Worm (Caenorhabditis elegans) whole organism, early embryonic: ENCODE measurements around the gene epg-6.

ENCODE experiments used
- B0310.2 ChIP-seq: sonication (generic microtip); optimal IDR thresholded peaks from 2 replicates; lab custom pipeline; 2016; ENCODE audit warnings: mild to moderate bottlenecking, missing genetic modification characterization, missing compliant biosample characterization
- F13C5.2 ChIP-seq: sonication (generic microtip); optimal IDR thresholded peaks from 2 replicates; lab custom pipeline; 2017; ENCODE audit warnings: mild to moderate bottlenecking, missing genetic modification characterization, inconsistent platforms, missing compliant biosample characterization
- ama-1 ChIP-seq: fragments of 150-350 bp; optimal IDR thresholded peaks from 2 replicates; lab custom pipeline; 2014
- ceh-13 ChIP-seq: fragments of 200-800 bp; sonication (Bioruptor generic); optimal IDR thresholded peaks from 2 replicates; lab custom pipeline; 2018; ENCODE audit warnings: mild to moderate bottlenecking, missing genetic modification characterization, missing compliant biosample characterization
- flt-1 ChIP-seq: fragments of 200-800 bp; sonication (Bioruptor generic); IDR thresholded peaks from 2 replicates; pipeline ENCODE4 v1.3.6; 2022; ENCODE audit warnings: missing genetic modification characterization, missing compliant biosample characterization
- hmg-4 ChIP-seq: fragments of 200-800 bp; sonication (Bioruptor generic); optimal IDR thresholded peaks from 2 replicates; lab custom pipeline; 2018; ENCODE audit warnings: mild to moderate bottlenecking, missing genetic modification characterization, missing compliant biosample characterization
- scrt-1 ChIP-seq: fragments of 200-800 bp; sonication (Bioruptor generic); IDR thresholded peaks from 2 replicates; pipeline ENCODE4 v1.3.6; 2022; ENCODE audit warnings: missing genetic modification characterization, missing compliant biosample characterization

- no peak for TF ChIP-seq ama-1 (lab: Kevin White, UChicago)
- TF ChIP-seq F13C5.2 (tag; lab: Kevin White, UChicago) = no peak
- TF ChIP-seq ceh-13 (GFP tag; lab: Kevin White, UChicago) = no peak
- TF ChIP-seq flt-1 (GFP tag; lab: Robert Waterston, UW) = no peak
- no peak for TF ChIP-seq hmg-4 (GFP tag; lab: Kevin White, UChicago)
- no peak for TF ChIP-seq B0310.2
- TF ChIP-seq scrt-1 (GFP tag; lab: Robert Waterston, UW) = no peak
Observed at ce11 chrIII:10557910-10558309, 42.1 kb downstream of the epg-6 start, which contains the start of gene T21C12.4.
